Fruit fly (Drosophila melanogaster) whole organism: ENCODE data around the gene CG42340.
"Not testable (repeated sequence)": the region's sequence is repeated elsewhere in the genome, so short reads cannot be mapped to it uniquely, and the experiment has no call there.

Source experiments
- CG8478 ChIP-seq: fragments of >200 bp; optimal IDR thresholded peaks from 2 replicates; lab custom pipeline; 2018; ENCODE audit warnings: inconsistent platforms
- Dll ChIP-seq: fragments of >200 bp; optimal IDR thresholded peaks from 2 replicates; lab custom pipeline; 2017
- EcR ChIP-seq, 2 experiments: fragments of >200 bp; optimal IDR thresholded peaks; 2 replicates each; lab custom pipeline; 2017; ENCODE audit warnings: missing biosample characterization in 2 of 2, missing genetic modification characterization in 2 of 2, missing genetic modification reagents in 2 of 2
- pan ChIP-seq: fragments of >200 bp; optimal IDR thresholded peaks from 2 replicates; lab custom pipeline; 2017
- psq ChIP-seq: fragments of >200 bp; optimal IDR thresholded peaks from 2 replicates; lab custom pipeline; 2017
- usp ChIP-seq: fragments of >200 bp; optimal IDR thresholded peaks from 2 replicates; lab custom pipeline; 2017; ENCODE audit warnings: missing biosample characterization, missing genetic modification characterization, mixed read lengths

The CG42340 gene

dm6 chrX:6540215-6540821, 16.2 kb upstream of the CG42340 start, which contains the start of gene CG34417:
CG34417 (plus strand) TSS chrX:6540771.
- no peak for TF ChIP-seq EcR (GFP tag; optimal IDR thresholded peaks at IDR 0.05; lab: Kevin White, UChicago)
- TF ChIP-seq CG8478, result no peak
- no peak for TF ChIP-seq pan (lab: Kevin White, UChicago)
- no peak for TF ChIP-seq psq (lab: Kevin White, UChicago)
- TF ChIP-seq usp (GFP tag; lab: Kevin White, UChicago), result no peak
- no peak for TF ChIP-seq Dll (lab: Kevin White, UChicago)

- TF ChIP-seq Dll (lab: Kevin White, UChicago), result peak; percentile 29
- TF ChIP-seq CG8478, result peak; percentile 53
- no peak for TF ChIP-seq usp (GFP tag; lab: Kevin White, UChicago)
Observed at dm6 chrX:6533836-6534357, 9.8 kb upstream of the CG42340 start, which contains the start of gene dx. dx (plus strand) TSS chrX:6533999.

dm6 chrX:6533101-6533636, 9.0 kb upstream of the CG42340 start, which contains the start of gene RpL7A:
RpL7A (minus strand) TSS chrX:6533348.
- TF ChIP-seq psq (lab: Kevin White, UChicago), result no peak
- no peak for TF ChIP-seq CG8478
- no peak for TF ChIP-seq pan (lab: Kevin White, UChicago)
- no peak for TF ChIP-seq Dll (lab: Kevin White, UChicago)
- no peak for TF ChIP-seq EcR (GFP tag; optimal IDR thresholded peaks at IDR 0.05; lab: Kevin White, UChicago)
- no peak for TF ChIP-seq usp (GFP tag; lab: Kevin White, UChicago)

dm6 chrX:6529179-6529766, 5.2 kb upstream of the CG42340 start:
- TF ChIP-seq pan (lab: Kevin White, UChicago) (no peak), Dll (lab: Kevin White, UChicago) (no peak), psq (lab: Kevin White, UChicago) (no peak), CG8478 (no peak), EcR (GFP tag; optimal IDR thresholded peaks at IDR 0.05; lab: Kevin White, UChicago) (no peak), usp (GFP tag; lab: Kevin White, UChicago) (no peak)

- no peak for TF ChIP-seq EcR (GFP tag; optimal IDR thresholded peaks at IDR 0.05; lab: Kevin White, UChicago)
- no peak for TF ChIP-seq pan (lab: Kevin White, UChicago)
- no peak for TF ChIP-seq psq (lab: Kevin White, UChicago)
Observed at dm6 chrX:6528508-6528998, 4.4 kb upstream of the CG42340 start, which contains the start of gene Agxt. Agxt (plus strand) TSS chrX:6528948.

- TF ChIP-seq usp (GFP tag; lab: Kevin White, UChicago) (no peak), CG8478 (no peak), EcR (GFP tag; optimal IDR thresholded peaks at IDR 0.05; lab: Kevin White, UChicago) (no peak), pan (lab: Kevin White, UChicago) (no peak)
Observed at dm6 chrX:6527680-6528079, 3.6 kb upstream of the CG42340 start, which contains the start of gene CG3342. CG3342 (minus strand) TSS chrX:6527888.

dm6 chrX:6513193-6513592, 10.9 kb downstream of the CG42340 start:
- TF ChIP-seq psq (lab: Kevin White, UChicago) (no peak), usp (GFP tag; lab: Kevin White, UChicago) (no peak), Dll (lab: Kevin White, UChicago) (no peak), pan (lab: Kevin White, UChicago) (no peak), CG8478 (no peak), EcR (GFP tag; optimal IDR thresholded peaks at IDR 0.05; lab: Kevin White, UChicago) (no peak)

- not testable (repeated sequence) for TF ChIP-seq pan (lab: Kevin White, UChicago); EcR (GFP tag; optimal IDR thresholded peaks at IDR 0.05; lab: Kevin White, UChicago); CG8478
Observed at dm6 chrX:6478749-6479148, 45.4 kb downstream of the CG42340 start, which contains the start of gene CG33665. CG33665 (minus strand) TSS chrX:6478849.

dm6 chrX:6476867-6477266, 47.3 kb downstream of the CG42340 start, which contains the start of gene CG33666:
CG33666 (minus strand) TSS chrX:6476967.
- TF ChIP-seq CG8478; pan (lab: Kevin White, UChicago); psq (lab: Kevin White, UChicago): not testable (repeated sequence)

- TF ChIP-seq psq (lab: Kevin White, UChicago); usp (GFP tag; lab: Kevin White, UChicago); CG8478: not testable (repeated sequence)
Observed at dm6 chrX:6472278-6472677, 51.8 kb downstream of the CG42340 start, which contains the start of gene CG33667. CG33667 (minus strand) TSS chrX:6472378.

- TF ChIP-seq CG8478, result no peak
- no peak for TF ChIP-seq Dll (lab: Kevin White, UChicago)
- TF ChIP-seq usp (GFP tag; lab: Kevin White, UChicago), result no peak
- no peak for TF ChIP-seq EcR (GFP tag; optimal IDR thresholded peaks at IDR 0.05; lab: Kevin White, UChicago)
- no peak for TF ChIP-seq psq (lab: Kevin White, UChicago)
- TF ChIP-seq pan (lab: Kevin White, UChicago), result no peak
Observed at dm6 chrX:6457888-6458287, 66.2 kb downstream of the CG42340 start.

dm6 chrX:6439495-6439894, 84.6 kb downstream of the CG42340 start:
- no peak for TF ChIP-seq usp (GFP tag; lab: Kevin White, UChicago)
- no peak for TF ChIP-seq pan (lab: Kevin White, UChicago)
- no peak for TF ChIP-seq psq (lab: Kevin White, UChicago)
- no peak for TF ChIP-seq Dll (lab: Kevin White, UChicago)
- TF ChIP-seq EcR (GFP tag; optimal IDR thresholded peaks at IDR 0.05; lab: Kevin White, UChicago), result no peak
- TF ChIP-seq CG8478, result no peak
